Fruit fly (Drosophila melanogaster): Measurements from ENCODE around the gene CG6495.

Gene CG6495

DNA sequence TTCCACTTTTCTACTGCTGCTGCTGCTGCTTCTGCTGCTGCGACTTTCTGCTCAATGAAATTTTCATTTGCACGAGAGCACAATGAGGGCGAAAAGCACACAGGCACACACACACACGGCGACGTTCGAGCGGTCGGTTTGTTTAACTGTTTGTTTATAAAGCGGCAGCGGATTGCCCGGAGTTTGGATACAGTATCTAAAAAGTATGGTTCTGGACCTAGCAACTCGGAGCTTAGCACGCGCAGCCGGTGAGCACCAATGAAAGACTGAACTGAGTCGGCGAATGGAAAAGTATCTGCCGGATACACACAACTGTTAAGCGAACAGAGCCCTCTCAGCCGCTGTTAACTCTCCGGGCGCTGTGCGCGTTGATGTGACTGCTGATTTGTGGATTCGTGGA lies 4.9 kb upstream of the CG6495 start, which contains the start of gene CG17124 (continued):
- TF ChIP-seq sna (GFP tag; IDR thresholded peaks at IDR 0.05; ENCODE audit: partially characterized antibody), result 0 out of 2 replicates have a peak, but pooled peaks have one; percentile 15
- TF ChIP-seq Ada2b (GFP tag; IDR thresholded peaks at IDR 0.05), result no peak
- TF ChIP-seq CG13424 (tag; optimal IDR thresholded peaks at IDR 0.05), result no peak
- TF ChIP-seq CG34224 (GFP tag; IDR thresholded peaks at IDR 0.05; ENCODE audit: partially characterized antibody), result no peak; the same call in 2 of the 3 replicates
- TF ChIP-seq Mes4 (GFP tag; optimal IDR thresholded peaks at IDR 0.05), result no peak
- TF ChIP-seq Hr39 (optimal IDR thresholded peaks at IDR 0.05), result no peak
- TF ChIP-seq NK7.1 (GFP tag; optimal IDR thresholded peaks at IDR 0.05), result no peak
- TF ChIP-seq Sox100B (GFP tag; optimal IDR thresholded peaks at IDR 0.05), result no peak
- no peak for TF ChIP-seq CG10321 (GFP tag; IDR thresholded peaks at IDR 0.05)
- TF ChIP-seq hbn (GFP tag; IDR thresholded peaks at IDR 0.05; ENCODE audit: partially characterized antibody), result no peak
- TF ChIP-seq Eip74EF (GFP tag; optimal IDR thresholded peaks at IDR 0.05), result peak in 1 of 2 experiments; percentile 54
- no peak for TF ChIP-seq jigr1 (GFP tag; IDR thresholded peaks at IDR 0.05)
- no peak for TF ChIP-seq CG10366 (GFP tag; IDR thresholded peaks at IDR 0.05)
- no peak for TF ChIP-seq ind (GFP tag; optimal IDR thresholded peaks at IDR 0.05)
- TF ChIP-seq dm (GFP tag; optimal IDR thresholded peaks at IDR 0.05), result no peak
- no peak for TF ChIP-seq Six4 (GFP tag; optimal IDR thresholded peaks at IDR 0.05)
- peak; percentile 36 for TF ChIP-seq kni (GFP tag; optimal IDR thresholded peaks at IDR 0.05)
- peak; percentile 64; the same call in 1 of the 2 replicates for TF ChIP-seq CG42726 (GFP tag; IDR thresholded peaks at IDR 0.05; ENCODE audit: partially characterized antibody)
- no peak for TF ChIP-seq Ssrp (tag; optimal IDR thresholded peaks at IDR 0.05)
- no peak for TF ChIP-seq CG11696 (GFP tag; IDR thresholded peaks at IDR 0.05)
- peak; percentile 55 for TF ChIP-seq scrt (GFP tag; optimal IDR thresholded peaks at IDR 0.05)
- peak; percentile 55; the same call in 1 of the 2 replicates for TF ChIP-seq rib (GFP tag; IDR thresholded peaks at IDR 0.05)
- TF ChIP-seq slbo (GFP tag; IDR thresholded peaks at IDR 0.05), result peak; percentile 23; the same call in 1 of the 2 replicates
- no peak for TF ChIP-seq CG31224 (GFP tag; IDR thresholded peaks at IDR 0.05)
- peak; percentile 29 for TF ChIP-seq unpg (GFP tag; optimal IDR thresholded peaks at IDR 0.05)
- no peak for TF ChIP-seq jing (GFP tag; optimal IDR thresholded peaks at IDR 0.05)
- peak; percentile 12 for TF ChIP-seq ERR (GFP tag; optimal IDR thresholded peaks at IDR 0.05)
- TF ChIP-seq chif (GFP tag; optimal IDR thresholded peaks at IDR 0.05), result no peak
- no peak for TF ChIP-seq Atf3 (GFP tag; optimal IDR thresholded peaks at IDR 0.05)
- no peak for TF ChIP-seq TFAM (GFP tag; optimal IDR thresholded peaks at IDR 0.05)
- TF ChIP-seq CG18262 (tag; optimal IDR thresholded peaks at IDR 0.05), result no peak
- no peak for TF ChIP-seq tgo (GFP tag; IDR thresholded peaks at IDR 0.05)
- TF ChIP-seq CG4404 (GFP tag; IDR thresholded peaks at IDR 0.05), result no peak
- no peak for TF ChIP-seq D19B (GFP tag; optimal IDR thresholded peaks at IDR 0.05)
- TF ChIP-seq Bdp1 (GFP tag; optimal IDR thresholded peaks at IDR 0.05), result no peak
- TF ChIP-seq aop (GFP tag; IDR thresholded peaks at IDR 0.05), result no peak
- no peak for TF ChIP-seq CG7372 (GFP tag; IDR thresholded peaks at IDR 0.05)
- TF ChIP-seq sug (tag; optimal IDR thresholded peaks at IDR 0.05), result peak; percentile 15
- peak; percentile 35 for TF ChIP-seq repo (GFP tag; optimal IDR thresholded peaks at IDR 0.05)
- no peak for TF ChIP-seq CG10209 (GFP tag; optimal IDR thresholded peaks at IDR 0.05)
- TF ChIP-seq CG32772 (GFP tag; IDR thresholded peaks at IDR 0.05), result no peak
- TF ChIP-seq Med (GFP tag), result peak; percentile 91
- TF ChIP-seq CG11093 (GFP tag; IDR thresholded peaks at IDR 0.05), result no peak
- peak; percentile 43 for TF ChIP-seq CG15514 (GFP tag; optimal IDR thresholded peaks at IDR 0.05)
- TF ChIP-seq ase (GFP tag; IDR thresholded peaks at IDR 0.05), result no peak
- TF ChIP-seq CG11456 (GFP tag; IDR thresholded peaks at IDR 0.05), result 0 out of 3 replicates have a peak, but pooled peaks have one; percentile 52
- TF ChIP-seq CG1602 (GFP tag; optimal IDR thresholded peaks at IDR 0.05), result no peak
- TF ChIP-seq CG31365 (tag; optimal IDR thresholded peaks at IDR 0.05), result no peak
- TF ChIP-seq HLH54F (GFP tag; optimal IDR thresholded peaks at IDR 0.05), result no peak
- TF ChIP-seq Chrac-16 (GFP tag; optimal IDR thresholded peaks at IDR 0.05), result no peak
- TF ChIP-seq CG13296 (GFP tag; optimal IDR thresholded peaks at IDR 0.05), result peak; percentile 24
- no peak for TF ChIP-seq dan (GFP tag; IDR thresholded peaks at IDR 0.05)
